Worm (Caenorhabditis elegans) whole organism, L3 larva: Measurements from ENCODE around the gene ZK697.8.

Source experiments
- ZK546.5 ChIP-seq: sonication (generic microtip); optimal IDR thresholded peaks from 2 replicates; lab custom pipeline; 2017; ENCODE audit warnings: missing biosample characterization, missing genetic modification characterization
- egl-27 ChIP-seq: sonication (generic microtip); optimal IDR thresholded peaks from 4 replicates; lab custom pipeline; 2017; ENCODE audit warnings: missing biosample characterization, missing genetic modification reagents, missing genetic modification characterization
- elt-3 ChIP-seq, 3 experiments: fragments of 150-350 bp in 1 of 3; sonication (generic microtip) in 2 of 3; optimal IDR thresholded peaks; 2 replicates in 2 of 3; 4 replicates in 1 of 3; lab custom pipeline; 2014 to 2017; ENCODE audit warnings: missing biosample characterization in 3 of 3, missing genetic modification characterization in 3 of 3
- fkh-2 ChIP-seq: fragments of 150-350 bp; optimal IDR thresholded peaks from 2 replicates; lab custom pipeline; 2014; ENCODE audit warnings: missing biosample characterization, missing genetic modification reagents, missing genetic modification characterization
- sea-2 ChIP-seq: fragments of 150-350 bp; sonication (generic microtip); optimal IDR thresholded peaks from 4 replicates; lab custom pipeline; 2014; ENCODE audit warnings: missing biosample characterization, missing genetic modification reagents, missing genetic modification characterization
- zag-1 ChIP-seq: fragments of 150-350 bp; optimal IDR thresholded peaks from 2 replicates; lab custom pipeline; 2014; ENCODE audit warnings: missing biosample characterization, missing genetic modification characterization

DNA sequence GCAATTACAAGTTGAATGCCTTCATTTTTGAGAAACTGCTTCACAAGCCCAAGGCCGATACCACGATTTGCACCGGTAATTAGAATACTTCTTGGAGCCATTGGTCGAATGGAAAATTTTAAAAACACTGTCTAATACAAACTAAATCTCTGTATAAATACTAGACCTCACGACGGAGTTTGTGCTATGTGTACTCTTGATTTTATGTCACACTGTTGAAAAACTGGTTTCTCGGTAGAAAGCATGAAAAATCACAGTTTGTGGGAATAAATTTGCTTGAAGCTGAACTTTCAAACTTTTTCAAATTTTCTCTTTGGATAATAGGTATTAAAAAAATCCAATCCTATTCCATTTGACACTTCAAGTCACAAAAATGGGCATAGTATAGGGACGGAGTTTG lies 6.6 kb upstream of the ZK697.8 start, which contains the start of gene ZK697.14:
- TF ChIP-seq ZK546.5 (tag; lab: Kevin White, UChicago) (no peak), elt-3 (tag; optimal IDR thresholded peaks at IDR 0.05; lab: Kevin White, UChicago) (no peak), egl-27 (tag; lab: Kevin White, UChicago) (no peak), fkh-2 (tag; lab: Kevin White, UChicago) (no peak), zag-1 (tag; lab: Kevin White, UChicago) (no peak), sea-2 (GFP tag; lab: Kevin White, UChicago) (no peak)
